Worm (Caenorhabditis elegans): ENCODE results near the gene picd-1.

Gene picd-1

DNA sequence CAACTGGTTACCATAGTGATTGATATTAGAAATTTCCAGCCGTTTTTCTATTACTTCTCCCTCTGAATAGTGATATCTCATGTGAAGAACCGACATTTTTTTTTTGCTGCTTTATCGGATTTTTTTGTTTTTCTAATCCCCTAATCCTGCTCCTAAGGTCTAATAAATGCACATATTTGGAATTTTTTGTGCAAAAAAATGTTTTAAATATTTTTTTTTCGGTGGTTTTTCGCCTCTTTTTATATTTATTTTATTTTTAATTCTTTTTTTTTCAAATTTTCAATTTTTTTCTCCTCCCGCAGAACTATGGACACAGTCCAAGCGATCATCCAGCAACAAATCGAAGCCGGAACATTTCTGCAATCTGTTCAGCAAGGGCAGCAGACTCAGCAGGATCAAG lies 62.1 kb downstream of the picd-1 start, which contains the start of gene Y108G3AL.2:
Y108G3AL.2 (plus strand) TSS at position 301 of the 400 bp plus-strand sequence.
- TF ChIP-seq madf-8 (GFP tag; conservative IDR thresholded peaks at IDR 0.05) (no peak), repo-1 (tag; optimal IDR thresholded peaks at IDR 0.05) (no peak), nhr-90 (tag; optimal IDR thresholded peaks at IDR 0.05) (no peak), B0035.1 (tag; optimal IDR thresholded peaks at IDR 0.05) (no peak), tbp1 (GFP tag; optimal IDR thresholded peaks at IDR 0.05) (no peak)
